Worm (Caenorhabditis elegans): ENCODE measurements around the gene grl-1.

Gene grl-1

ce11 chrV:5559882-5560281, 26.2 kb upstream of the grl-1 start (continued):
- TF ChIP-seq pha-4 (GFP tag; IDR thresholded peaks at IDR 0.05) (no peak), pha-4 (tag; optimal IDR thresholded peaks at IDR 0.05) (peak; percentile 26), T20F7.1 (GFP tag; optimal IDR thresholded peaks at IDR 0.05) (no peak), mxl-2 (GFP tag; conservative IDR thresholded peaks at IDR 0.05) (no peak), lin-15B (tag; optimal IDR thresholded peaks at IDR 0.05) (no peak), ces-1 (GFP tag; optimal IDR thresholded peaks at IDR 0.05) (no peak), nhr-28 (tag; optimal IDR thresholded peaks at IDR 0.05) (peak; percentile 94), lsy-2 (tag; optimal IDR thresholded peaks at IDR 0.05) (peak in 1 of 2 experiments; percentile 31), duxl-1 (tag; optimal IDR thresholded peaks at IDR 0.05; ENCODE audit: poor library complexity) (no peak), zip-11 (GFP tag; IDR thresholded peaks at IDR 0.05) (no peak), aha-1 (tag) (no peak), nhr-76 (tag; optimal IDR thresholded peaks at IDR 0.05) (no peak), pqm-1 (tag; optimal IDR thresholded peaks at IDR 0.05) (peak; percentile 96), mdl-1 (tag; optimal IDR thresholded peaks at IDR 0.05) (peak in 1 of 2 experiments; percentile 16), unc-62 (GFP tag; optimal IDR thresholded peaks at IDR 0.05 in 1 of 2) (peak in 1 of 2 experiments; percentile 28), unc-62 (tag; optimal IDR thresholded peaks at IDR 0.05) (no peak)

- TF ChIP-seq zag-1 (tag; optimal IDR thresholded peaks at IDR 0.05): no peak
- no peak for TF ChIP-seq unc-130 (GFP tag; optimal IDR thresholded peaks at IDR 0.05)
- TF ChIP-seq D1046.2 (GFP tag; IDR thresholded peaks at IDR 0.05): no peak
- TF ChIP-seq dmd-6 (GFP tag; IDR thresholded peaks at IDR 0.05): 0 out of 2 replicates have a peak, but pooled peaks have one; percentile 4
- no peak for TF ChIP-seq ztf-7 (tag; optimal IDR thresholded peaks at IDR 0.05)
- TF ChIP-seq hlh-30 (tag; optimal IDR thresholded peaks at IDR 0.05; ENCODE audit: insufficient read depth): no peak
- TF ChIP-seq zip-11 (GFP tag; IDR thresholded peaks at IDR 0.05): no peak
- TF ChIP-seq mdt-29 (GFP tag; IDR thresholded peaks at IDR 0.05): no peak
- TF ChIP-seq tra-1 (GFP tag; IDR thresholded peaks at IDR 0.05): no peak
Observed at ce11 chrV:5558590-5558989, 24.9 kb upstream of the grl-1 start, which contains the start of gene glb-5. glb-5 (plus strand) TSS chrV:5558890.

ce11 chrV:5548497-5548896, 14.8 kb upstream of the grl-1 start:
- TF ChIP-seq zip-2 (tag; optimal IDR thresholded peaks at IDR 0.05) (peak; percentile 89), ZK546.5 (tag; optimal IDR thresholded peaks at IDR 0.05) (no peak), F44E2.7 (GFP tag; IDR thresholded peaks at IDR 0.05) (no peak)

- TF ChIP-seq ceh-28 (tag; optimal IDR thresholded peaks at IDR 0.05): no peak
- TF ChIP-seq pqm-1 (tag; optimal IDR thresholded peaks at IDR 0.05): peak; percentile 40
- peak; percentile 24 for TF ChIP-seq nhr-28 (tag; optimal IDR thresholded peaks at IDR 0.05)
- no peak for TF ChIP-seq dpl-1 (GFP tag; optimal IDR thresholded peaks at IDR 0.05)
Observed at ce11 chrV:5548051-5548450, 14.4 kb upstream of the grl-1 start, which contains the start of gene ugt-48. ugt-48 (minus strand) TSS chrV:5548062.

ce11 chrV:5538500-5538899, 4.8 kb upstream of the grl-1 start, which contains the start of gene cft-1:
cft-1 (plus strand) TSS chrV:5538800.
- no peak for TF ChIP-seq hlh-11 (tag; optimal IDR thresholded peaks at IDR 0.05)
- no peak for TF ChIP-seq mep-1 (tag; optimal IDR thresholded peaks at IDR 0.05)
- no peak for TF ChIP-seq dve-1 (tag; optimal IDR thresholded peaks at IDR 0.05; ENCODE audit: insufficient read depth)
- TF ChIP-seq cey-2 (tag; optimal IDR thresholded peaks at IDR 0.05; ENCODE audit: borderline replicate concordance, insufficient read depth): no peak
- TF ChIP-seq nhr-28 (tag; optimal IDR thresholded peaks at IDR 0.05): no peak
- no peak for TF ChIP-seq jun-1 (tag; optimal IDR thresholded peaks at IDR 0.05)
- no peak for TF ChIP-seq lin-13 (GFP tag; optimal IDR thresholded peaks at IDR 0.05)
- TF ChIP-seq rbr-2 (tag; optimal IDR thresholded peaks at IDR 0.05): no peak
- TF ChIP-seq daf-8 (GFP tag; IDR thresholded peaks at IDR 0.05): no peak
- TF ChIP-seq nhr-48 (tag; optimal IDR thresholded peaks at IDR 0.05): no peak

Measured in whole organism, L4 larva.